Fruit fly (Drosophila melanogaster) whole organism, prepupa: Measurements from ENCODE around the gene CG17068.

ENCODE experiments used
- Blimp-1 ChIP-seq: fragments of 200-800 bp; sonication (Bioruptor generic); optimal IDR thresholded peaks from 3 replicates; lab custom pipeline; 2017; ENCODE audit warnings: missing biosample characterization, missing genetic modification characterization, mild to moderate bottlenecking, moderate library complexity, missing genetic modification reagents
- CG10669 ChIP-seq: fragments of 200-800 bp; sonication (Bioruptor generic); optimal IDR thresholded peaks from 3 replicates; lab custom pipeline; 2018; ENCODE audit warnings: missing biosample characterization, mild to moderate bottlenecking, missing genetic modification characterization, moderate library complexity
- CG11294 ChIP-seq: fragments of 200-800 bp; sonication (Bioruptor generic); IDR thresholded peaks from 2 replicates; pipeline ENCODE4 v1.3.6; 2022; ENCODE audit warnings: missing biosample characterization, missing genetic modification characterization
- CG11762 ChIP-seq: fragments of 200-800 bp; sonication (Bioruptor generic); optimal IDR thresholded peaks from 3 replicates; lab custom pipeline; 2016; ENCODE audit warnings: missing biosample characterization, missing genetic modification characterization; ENCODE audit not compliant: insufficient read depth
- CG15336 ChIP-seq: fragments of 200-800 bp; sonication (Bioruptor generic); IDR thresholded peaks from 2 replicates; pipeline ENCODE4 v1.3.6; 2022; ENCODE audit warnings: missing biosample characterization, missing genetic modification characterization
- CG1621 ChIP-seq: fragments of 200-800 bp; sonication (Bioruptor generic); optimal IDR thresholded peaks from 3 replicates; lab custom pipeline; 2018; ENCODE audit warnings: missing biosample characterization, mild to moderate bottlenecking, missing genetic modification characterization
- CG16779 ChIP-seq: fragments of 200-800 bp; sonication (Bioruptor generic); optimal IDR thresholded peaks from 3 replicates; lab custom pipeline; 2017; ENCODE audit warnings: missing biosample characterization, mild to moderate bottlenecking, missing genetic modification characterization
- CG3032 ChIP-seq: fragments of 200-800 bp; optimal IDR thresholded peaks from 2 replicates; lab custom pipeline; 2019; ENCODE audit warnings: missing biosample characterization, mild to moderate bottlenecking, missing genetic modification characterization, moderate library complexity
- CG31627 ChIP-seq: fragments of 200-800 bp; sonication (Bioruptor generic); optimal IDR thresholded peaks from 3 replicates; lab custom pipeline; 2016; ENCODE audit warnings: missing biosample characterization, missing genetic modification characterization
- CG32006 ChIP-seq: fragments of 200-800 bp; sonication (Bioruptor generic); optimal IDR thresholded peaks from 3 replicates; lab custom pipeline; 2017; ENCODE audit warnings: missing biosample characterization, mild to moderate bottlenecking, missing genetic modification characterization
- CG3919 ChIP-seq: fragments of 200-800 bp; sonication (Bioruptor generic); optimal IDR thresholded peaks from 3 replicates; lab custom pipeline; 2016; ENCODE audit warnings: missing biosample characterization, missing genetic modification characterization
- CG4318 ChIP-seq: fragments of 200-800 bp; sonication (Bioruptor generic); optimal IDR thresholded peaks from 3 replicates; lab custom pipeline; 2017; ENCODE audit warnings: missing biosample characterization, mild to moderate bottlenecking, missing genetic modification characterization
- CG6163 ChIP-seq: fragments of 200-800 bp; sonication (Bioruptor generic); IDR thresholded peaks from 3 replicates; pipeline ENCODE4 v1.3.6; 2022; ENCODE audit warnings: missing biosample characterization, missing genetic modification characterization
- CG6276 ChIP-seq: fragments of 200-800 bp; sonication (Bioruptor generic); optimal IDR thresholded peaks from 2 replicates; lab custom pipeline; 2017; ENCODE audit warnings: missing biosample characterization, mild to moderate bottlenecking, missing genetic modification characterization
- CG6808 ChIP-seq: fragments of 200-800 bp; sonication (Bioruptor generic); optimal IDR thresholded peaks from 3 replicates; lab custom pipeline; 2017; ENCODE audit warnings: missing biosample characterization, missing genetic modification characterization, mild to moderate bottlenecking, moderate library complexity, missing genetic modification reagents
- CG7368 ChIP-seq: fragments of 200-800 bp; sonication (Bioruptor generic); optimal IDR thresholded peaks from 3 replicates; lab custom pipeline; 2016; ENCODE audit warnings: missing biosample characterization, missing genetic modification characterization
- CG8319 ChIP-seq: fragments of 200-800 bp; sonication (Bioruptor generic); optimal IDR thresholded peaks from 3 replicates; lab custom pipeline; 2016; ENCODE audit warnings: missing biosample characterization, missing genetic modification characterization
- CG8632 ChIP-seq: fragments of 200-800 bp; sonication (Bioruptor generic); optimal IDR thresholded peaks from 3 replicates; lab custom pipeline; 2016; ENCODE audit warnings: missing biosample characterization, missing genetic modification characterization
- Eip75B ChIP-seq: fragments of 200-800 bp; sonication (Bioruptor generic); optimal IDR thresholded peaks from 3 replicates; lab custom pipeline; 2016; ENCODE audit warnings: missing biosample characterization, missing genetic modification characterization
- Eip78C ChIP-seq: fragments of 200-800 bp; sonication (Bioruptor generic); peaks from one replicate; lab custom pipeline; 2016; ENCODE audit warnings: missing biosample characterization, missing genetic modification characterization
- Ets96B ChIP-seq: fragments of 200-800 bp; optimal IDR thresholded peaks from 2 replicates; lab custom pipeline; 2019; ENCODE audit warnings: missing biosample characterization, mild to moderate bottlenecking, missing genetic modification characterization, moderate library complexity
- Gug ChIP-seq: fragments of 200-800 bp; sonication (Bioruptor generic); IDR thresholded peaks from 2 replicates; pipeline ENCODE4 v1.3.6; 2022; ENCODE audit warnings: missing biosample characterization, missing genetic modification characterization
- Hr39 ChIP-seq: fragments of 200-800 bp; sonication (Bioruptor generic); optimal IDR thresholded peaks from 2 replicates; lab custom pipeline; 2016; ENCODE audit warnings: missing biosample characterization, missing genetic modification characterization
- Hr4 ChIP-seq: fragments of 200-800 bp; sonication (Bioruptor generic); optimal IDR thresholded peaks from 3 replicates; lab custom pipeline; 2016; ENCODE audit warnings: missing biosample characterization, missing genetic modification characterization
- Lpt ChIP-seq: fragments of 200-800 bp; sonication (Bioruptor generic); optimal IDR thresholded peaks from 3 replicates; lab custom pipeline; 2016; ENCODE audit warnings: missing biosample characterization, missing genetic modification characterization
- Met ChIP-seq: fragments of 200-800 bp; sonication (Bioruptor generic); optimal IDR thresholded peaks from 3 replicates; lab custom pipeline; 2016; ENCODE audit warnings: missing biosample characterization, missing genetic modification characterization
- Smox ChIP-seq: fragments of 200-800 bp; sonication (Bioruptor generic); optimal IDR thresholded peaks from 3 replicates; lab custom pipeline; 2016; ENCODE audit warnings: missing biosample characterization, missing genetic modification characterization
- Sox14 ChIP-seq: fragments of 200-800 bp; sonication (Bioruptor generic); optimal IDR thresholded peaks from 3 replicates; lab custom pipeline; 2016; ENCODE audit warnings: missing biosample characterization, missing genetic modification characterization
- Sox15 ChIP-seq: fragments of 200-800 bp; sonication (Bioruptor generic); optimal IDR thresholded peaks from 3 replicates; lab custom pipeline; 2016; ENCODE audit warnings: missing biosample characterization, missing genetic modification characterization
- acj6 ChIP-seq: fragments of 200-800 bp; sonication (Bioruptor generic); optimal IDR thresholded peaks from 3 replicates; lab custom pipeline; 2016; ENCODE audit warnings: missing biosample characterization, missing genetic modification characterization
- cyc ChIP-seq: fragments of 200-800 bp; sonication (Bioruptor generic); optimal IDR thresholded peaks from 3 replicates; lab custom pipeline; 2016; ENCODE audit warnings: missing biosample characterization, missing genetic modification characterization
- dac ChIP-seq: fragments of 200-800 bp; sonication (Bioruptor generic); optimal IDR thresholded peaks from 2 replicates; lab custom pipeline; 2017; ENCODE audit warnings: missing biosample characterization, mild to moderate bottlenecking, missing genetic modification characterization
- dsx ChIP-seq: fragments of 200-800 bp; optimal IDR thresholded peaks from 3 replicates; lab custom pipeline; 2019; ENCODE audit warnings: missing biosample characterization, mild to moderate bottlenecking, missing genetic modification characterization, moderate library complexity; ENCODE audit not compliant: poor library complexity, severe bottlenecking
- eg ChIP-seq: fragments of 200-800 bp; sonication (Bioruptor generic); IDR thresholded peaks from 3 replicates; pipeline ENCODE4 v1.3.6; 2022; ENCODE audit warnings: missing biosample characterization, missing genetic modification characterization
- esn ChIP-seq: fragments of 200-800 bp; sonication (Bioruptor generic); optimal IDR thresholded peaks from 2 replicates; lab custom pipeline; 2016; ENCODE audit warnings: missing biosample characterization, mild to moderate bottlenecking, missing genetic modification characterization, moderate library complexity
- fd59A ChIP-seq: fragments of 200-800 bp; sonication (Bioruptor generic); optimal IDR thresholded peaks from 2 replicates; lab custom pipeline; 2017; ENCODE audit warnings: missing biosample characterization, mild to moderate bottlenecking, missing genetic modification characterization, missing genetic modification reagents
- fkh ChIP-seq: fragments of 200-800 bp; sonication (Bioruptor generic); optimal IDR thresholded peaks from 3 replicates; lab custom pipeline; 2017; ENCODE audit warnings: missing biosample characterization, mild to moderate bottlenecking, missing genetic modification characterization, moderate library complexity
- pdm3 ChIP-seq: fragments of 200-800 bp; sonication (Bioruptor generic); optimal IDR thresholded peaks from 3 replicates; lab custom pipeline; 2016; ENCODE audit warnings: missing biosample characterization, missing genetic modification characterization
- salr ChIP-seq, 2 experiments: fragments of 200-800 bp; sonication (Bioruptor generic); optimal IDR thresholded peaks; 3 replicates each; lab custom pipeline; 2016 to 2018; ENCODE audit warnings: missing biosample characterization in 2 of 2, missing genetic modification characterization in 2 of 2, mild to moderate bottlenecking in 1 of 2
- ss ChIP-seq, 2 experiments: fragments of 200-800 bp; sonication (Bioruptor generic); optimal IDR thresholded peaks; 2 replicates in 1 of 2; 3 replicates in 1 of 2; lab custom pipeline; 2017 to 2018; ENCODE audit warnings: mild to moderate bottlenecking in 2 of 2, missing biosample characterization in 2 of 2, missing genetic modification characterization in 2 of 2, moderate library complexity in 1 of 2
- svp ChIP-seq: fragments of 200-800 bp; sonication (Bioruptor generic); peaks from one replicate; lab custom pipeline; 2016; ENCODE audit warnings: missing biosample characterization, missing genetic modification characterization
- topi ChIP-seq: fragments of 200-800 bp; sonication (Bioruptor generic); optimal IDR thresholded peaks from 3 replicates; lab custom pipeline; 2016; ENCODE audit warnings: missing biosample characterization, missing genetic modification characterization

The CG17068 gene

dm6 chrX:20239608-20239941 is 11.3 kb downstream of the CG17068 start, which contains the start of gene obst-A:
TSS of gene obst-A (plus strand) at chrX:20239855.
- no peak for TF ChIP-seq CG3919 (GFP tag; lab: Kevin White, UChicago)
- TF ChIP-seq CG6276 (GFP tag; lab: Kevin White, UChicago) = no peak
- TF ChIP-seq Met (GFP tag; lab: Kevin White, UChicago) = no peak
- TF ChIP-seq CG6808 (GFP tag; lab: Kevin White, UChicago) = no peak
- TF ChIP-seq CG8319 (GFP tag; lab: Kevin White, UChicago) = no peak
- TF ChIP-seq CG6163 (GFP tag; lab: Robert Waterston, UW) = 0 out of 3 replicates have a peak, but pooled peaks have one; percentile 22
- TF ChIP-seq eg (GFP tag; lab: Robert Waterston, UW) = 0 out of 3 replicates have a peak, but pooled peaks have one; percentile 32
- no peak for TF ChIP-seq acj6
- no peak for TF ChIP-seq CG31627 (GFP tag; lab: Kevin White, UChicago)
- no peak for TF ChIP-seq dsx (GFP tag; lab: Kevin White, UChicago)
- TF ChIP-seq Hr39 (GFP tag; lab: Kevin White, UChicago) = no peak
- TF ChIP-seq salr (GFP tag; optimal IDR thresholded peaks at IDR 0.05; lab: Kevin White, UChicago) = no peak
- no peak for TF ChIP-seq cyc (GFP tag; lab: Kevin White, UChicago)
- TF ChIP-seq CG15336 = no peak
- no peak for TF ChIP-seq Hr4 (GFP tag; lab: Kevin White, UChicago)
- no peak for TF ChIP-seq Blimp-1 (GFP tag; lab: Kevin White, UChicago)
- TF ChIP-seq Sox15 (GFP tag; lab: Kevin White, UChicago) = no peak

- TF ChIP-seq Lpt (GFP tag; lab: Kevin White, UChicago) (no peak), pdm3 (GFP tag; lab: Kevin White, UChicago) (no peak), fd59A (GFP tag; lab: Kevin White, UChicago) (no peak), CG32006 (peak; percentile 29), Eip78C (peak; percentile 76), svp (GFP tag; lab: Kevin White, UChicago) (peak; percentile 49), CG1621 (no peak), esn (GFP tag; lab: Kevin White, UChicago) (peak; percentile 33), CG11762 (no peak), dac (GFP tag; lab: Kevin White, UChicago) (no peak), Ets96B (tag; lab: Kevin White, UChicago) (no peak), Smox (peak; percentile 21), salr (GFP tag; optimal IDR thresholded peaks at IDR 0.05; lab: Kevin White, UChicago) (no peak), fkh (no peak)
These were observed 11.9 kb downstream of the CG17068 start for dm6 chrX:20238736-20239607.

- TF ChIP-seq ss (GFP tag; optimal IDR thresholded peaks at IDR 0.05; lab: Kevin White, UChicago) (peak in 1 of 2 experiments; percentile 46), CG3032 (tag; lab: Kevin White, UChicago) (no peak), CG31627 (GFP tag; lab: Kevin White, UChicago) (no peak)
These were observed 13.0 kb downstream of the CG17068 start for dm6 chrX:20237914-20238313.

DNA sequence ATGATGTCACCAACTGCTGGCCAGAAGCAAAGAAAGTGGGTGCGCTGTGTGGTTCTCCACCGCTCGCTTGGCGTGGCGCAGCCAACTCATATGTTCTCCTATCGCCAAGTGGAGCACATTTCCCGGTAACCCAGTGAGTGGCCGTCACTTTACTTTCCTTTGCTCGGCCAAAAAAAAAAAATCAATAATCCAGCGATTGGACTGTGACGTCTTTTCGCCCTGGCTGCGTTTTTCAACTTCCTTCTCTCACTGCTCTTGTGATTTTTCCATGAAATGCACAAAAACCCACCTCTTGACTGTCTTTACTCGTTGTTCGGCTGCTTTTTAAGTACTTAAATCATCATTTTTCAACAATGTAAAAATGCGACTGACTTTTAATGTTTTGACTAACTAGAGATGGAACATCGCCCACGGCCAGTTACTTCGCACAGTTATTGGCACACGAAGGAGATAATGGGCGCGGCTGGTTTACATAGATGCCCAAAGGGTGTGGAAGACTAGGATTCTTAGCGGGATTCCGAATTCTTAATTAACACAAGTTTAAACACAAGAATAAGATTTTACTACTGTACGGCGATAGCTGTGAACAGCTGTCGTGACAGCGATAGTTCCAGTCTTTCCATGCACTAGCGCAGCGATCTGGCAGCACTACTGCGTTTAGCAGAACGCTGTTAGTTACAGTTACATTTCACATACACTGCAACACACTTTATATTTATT is 14.9 kb downstream of the CG17068 start, which contains the start of gene sw:
Gene sw (minus strand): TSS at position 589 of the 720 bp plus-strand sequence.
- peak; percentile 12 for TF ChIP-seq dac (GFP tag; lab: Kevin White, UChicago)
- peak; percentile 2 for TF ChIP-seq CG4318 (GFP tag; lab: Kevin White, UChicago)
- TF ChIP-seq CG11294 (GFP tag; lab: Robert Waterston, UW) = no peak
- peak; percentile 27 for TF ChIP-seq CG10669 (GFP tag; lab: Kevin White, UChicago)
- no peak for TF ChIP-seq CG15336
- peak; percentile 32 for TF ChIP-seq Eip75B (GFP tag; lab: Kevin White, UChicago)
- TF ChIP-seq Sox14 (GFP tag; lab: Kevin White, UChicago) = peak; percentile 51
- TF ChIP-seq Gug (GFP tag; lab: Robert Waterston, UW) = 0 out of 2 replicates have a peak, but pooled peaks have one; percentile 16
- peak; percentile 56 for TF ChIP-seq CG32006
- no peak for TF ChIP-seq fd59A (GFP tag; lab: Kevin White, UChicago)
- TF ChIP-seq Hr4 (GFP tag; lab: Kevin White, UChicago) = peak; percentile 31
- no peak for TF ChIP-seq CG8319 (GFP tag; lab: Kevin White, UChicago)
- peak; percentile 41 for TF ChIP-seq topi (GFP tag; lab: Kevin White, UChicago)
- no peak for TF ChIP-seq CG11762
- no peak for TF ChIP-seq CG16779 (tag; lab: Kevin White, UChicago)
- TF ChIP-seq Hr39 (GFP tag; lab: Kevin White, UChicago) = peak; percentile 70
- TF ChIP-seq Ets96B (tag; lab: Kevin White, UChicago) = peak; percentile 23
- TF ChIP-seq Met (GFP tag; lab: Kevin White, UChicago) = peak; percentile 44
- TF ChIP-seq CG7368 (GFP tag; lab: Kevin White, UChicago) = no peak
- no peak for TF ChIP-seq CG8632 (GFP tag; lab: Kevin White, UChicago)
